Fruit fly (Drosophila melanogaster) whole organism, embryonic: Measurements from ENCODE around the gene Fbw5.

Source experiments
- Atf3 ChIP-seq: fragments of 200-800 bp; sonication (Bioruptor generic); optimal IDR thresholded peaks from 3 replicates; lab custom pipeline; 2016; ENCODE audit warnings: missing biosample characterization, missing genetic modification characterization
- B-H2 ChIP-seq: fragments of 200-800 bp; sonication (Bioruptor generic); optimal IDR thresholded peaks from 2 replicates; lab custom pipeline; 2018; ENCODE audit warnings: missing biosample characterization, mild to moderate bottlenecking, missing genetic modification characterization
- Bteb2 ChIP-seq: fragments of 200-800 bp; sonication (Bioruptor generic); optimal IDR thresholded peaks from 2 replicates; lab custom pipeline; 2016; ENCODE audit warnings: missing biosample characterization, missing genetic modification characterization
- CG10209 ChIP-seq: fragments of 200-800 bp; sonication (Bioruptor generic); optimal IDR thresholded peaks from 3 replicates; lab custom pipeline; 2017; ENCODE audit warnings: missing biosample characterization, mild to moderate bottlenecking, missing genetic modification characterization, missing genetic modification reagents
- CG10321 ChIP-seq: fragments of 200-800 bp; sonication (Bioruptor generic); IDR thresholded peaks from 2 replicates; pipeline ENCODE4 v1.3.6; 2022; ENCODE audit warnings: missing biosample characterization, missing genetic modification characterization
- CG10462 ChIP-seq: fragments of 200-800 bp; sonication (Bioruptor generic); optimal IDR thresholded peaks from 2 replicates; lab custom pipeline; 2016; ENCODE audit warnings: missing biosample characterization, missing genetic modification characterization
- CG11560 ChIP-seq: fragments of 200-800 bp; sonication (Bioruptor generic); IDR thresholded peaks from 3 replicates; pipeline ENCODE4 v1.3.6; 2022; ENCODE audit warnings: missing biosample characterization, missing genetic modification characterization
- CG12769 ChIP-seq: fragments of 200-800 bp; sonication (Bioruptor generic); optimal IDR thresholded peaks from 2 replicates; lab custom pipeline; 2019; ENCODE audit warnings: missing biosample characterization, mild to moderate bottlenecking, missing genetic modification characterization, moderate library complexity
- CG13296 ChIP-seq: fragments of 200-800 bp; sonication (Bioruptor generic); optimal IDR thresholded peaks from 3 replicates; lab custom pipeline; 2018; ENCODE audit warnings: missing biosample characterization, mild to moderate bottlenecking, missing genetic modification characterization
- CG14050 ChIP-seq: fragments of 200-800 bp; sonication (Bioruptor generic); IDR thresholded peaks from 3 replicates; pipeline ENCODE4 v1.3.6; 2022; ENCODE audit warnings: missing biosample characterization, missing genetic modification characterization
- CG14710 ChIP-seq: fragments of 200-800 bp; sonication (Bioruptor generic); optimal IDR thresholded peaks from 3 replicates; lab custom pipeline; 2019; ENCODE audit warnings: missing biosample characterization, mild to moderate bottlenecking, missing genetic modification characterization, moderate library complexity
- CG16779 ChIP-seq: fragments of 200-800 bp; sonication (Bioruptor generic); IDR thresholded peaks from 2 replicates; pipeline ENCODE4 v1.3.6; 2022; ENCODE audit warnings: missing biosample characterization, missing genetic modification characterization
- CG17359 ChIP-seq: fragments of 200-800 bp; sonication (Bioruptor generic); optimal IDR thresholded peaks from 3 replicates; lab custom pipeline; 2018; ENCODE audit warnings: missing biosample characterization, mild to moderate bottlenecking, missing genetic modification characterization, moderate library complexity
- CG17385 ChIP-seq: fragments of 200-800 bp; sonication (Bioruptor generic); optimal IDR thresholded peaks from 3 replicates; lab custom pipeline; 2018; ENCODE audit warnings: missing biosample characterization, mild to moderate bottlenecking, missing genetic modification characterization
- CG17612 ChIP-seq: fragments of 200-800 bp; sonication (Bioruptor generic); IDR thresholded peaks from 2 replicates; pipeline ENCODE4 v1.3.6; 2022; ENCODE audit warnings: missing biosample characterization, missing genetic modification characterization
- CG17829 ChIP-seq: fragments of 200-800 bp; optimal IDR thresholded peaks from 2 replicates; lab custom pipeline; 2019; ENCODE audit warnings: missing biosample characterization, mild to moderate bottlenecking, missing genetic modification characterization, moderate library complexity
- CG18476 ChIP-seq: fragments of 200-800 bp; sonication (Bioruptor generic); optimal IDR thresholded peaks from 2 replicates; lab custom pipeline; 2016; ENCODE audit warnings: missing biosample characterization, mild to moderate bottlenecking, missing genetic modification characterization
- CG18619 ChIP-seq: fragments of 200-800 bp; sonication (Bioruptor generic); optimal IDR thresholded peaks from 3 replicates; lab custom pipeline; 2017; ENCODE audit warnings: missing biosample characterization, mild to moderate bottlenecking, missing genetic modification characterization
- CG31441 ChIP-seq: fragments of 200-800 bp; sonication (Bioruptor generic); IDR thresholded peaks from 2 replicates; pipeline ENCODE4 v1.3.6; 2022; ENCODE audit warnings: missing biosample characterization, missing genetic modification characterization
- CG42726 ChIP-seq: fragments of 200-800 bp; sonication (Bioruptor generic); IDR thresholded peaks from 2 replicates; pipeline ENCODE4 v1.3.6; 2022; ENCODE audit warnings: missing biosample characterization, missing genetic modification characterization; ENCODE audit not compliant: partially characterized antibody
- CG7928 ChIP-seq: fragments of 200-800 bp; sonication (Bioruptor generic); optimal IDR thresholded peaks from 2 replicates; lab custom pipeline; 2017; ENCODE audit warnings: missing biosample characterization, mild to moderate bottlenecking, missing genetic modification characterization
- CG8944 ChIP-seq: fragments of 200-800 bp; sonication (Bioruptor generic); optimal IDR thresholded peaks from 3 replicates; lab custom pipeline; 2016; ENCODE audit warnings: missing biosample characterization, missing genetic modification characterization
- CHES-1-like ChIP-seq: fragments of 200-800 bp; sonication (Bioruptor generic); optimal IDR thresholded peaks from 2 replicates; lab custom pipeline; 2016; ENCODE audit warnings: missing biosample characterization, missing genetic modification characterization
- D19B ChIP-seq: fragments of 200-800 bp; sonication (Bioruptor generic); optimal IDR thresholded peaks from 2 replicates; lab custom pipeline; 2017; ENCODE audit warnings: missing biosample characterization, mild to moderate bottlenecking, missing genetic modification characterization
- Dip2 ChIP-seq: fragments of 200-800 bp; sonication (Bioruptor generic); IDR thresholded peaks from 2 replicates; pipeline ENCODE4 v1.3.6; 2022; ENCODE audit warnings: missing biosample characterization, missing genetic modification characterization
- Dip3 ChIP-seq: fragments of 200-800 bp; sonication (Bioruptor generic); optimal IDR thresholded peaks from 3 replicates; lab custom pipeline; 2016; ENCODE audit warnings: missing biosample characterization, missing genetic modification characterization
- Doc3 ChIP-seq: fragments of 200-800 bp; sonication (Bioruptor generic); IDR thresholded peaks from 3 replicates; pipeline ENCODE4 v1.3.6; 2022; ENCODE audit warnings: missing biosample characterization, missing genetic modification characterization; ENCODE audit not compliant: partially characterized antibody
- E2f1 ChIP-seq: fragments of 200-800 bp; sonication (Bioruptor generic); IDR thresholded peaks from 2 replicates; pipeline ENCODE4 v1.3.6; 2022; ENCODE audit warnings: missing biosample characterization, missing genetic modification characterization
- HmgD ChIP-seq: fragments of 200-800 bp; sonication (Bioruptor generic); optimal IDR thresholded peaks from 3 replicates; lab custom pipeline; 2016; ENCODE audit warnings: missing biosample characterization, missing genetic modification characterization
- Mad ChIP-seq: fragments of 200-800 bp; sonication (Bioruptor generic); optimal IDR thresholded peaks from 2 replicates; lab custom pipeline; 2016; ENCODE audit warnings: missing biosample characterization, missing genetic modification characterization
- TFAM ChIP-seq: fragments of 200-800 bp; sonication (Bioruptor generic); optimal IDR thresholded peaks from 2 replicates; lab custom pipeline; 2017; ENCODE audit warnings: missing biosample characterization, missing genetic modification characterization, inconsistent platforms
- Tbp ChIP-seq: fragments of >200 bp; optimal IDR thresholded peaks from 2 replicates; lab custom pipeline; 2018; ENCODE audit warnings: missing biosample characterization, missing genetic modification characterization
- Xbp1 ChIP-seq: fragments of 200-800 bp; sonication (Bioruptor generic); optimal IDR thresholded peaks from 3 replicates; lab custom pipeline; 2016; ENCODE audit warnings: missing biosample characterization, mild to moderate bottlenecking, missing genetic modification characterization
- abd-A ChIP-seq: fragments of 200-800 bp; sonication (Bioruptor generic); optimal IDR thresholded peaks from 3 replicates; lab custom pipeline; 2019; ENCODE audit warnings: missing biosample characterization, mild to moderate bottlenecking, missing genetic modification characterization, moderate library complexity
- dati ChIP-seq: fragments of 200-800 bp; sonication (Bioruptor generic); IDR thresholded peaks from 2 replicates; pipeline ENCODE4 v1.3.6; 2022; ENCODE audit warnings: missing biosample characterization, missing genetic modification characterization
- eyg ChIP-seq: fragments of 200-800 bp; sonication (Bioruptor generic); optimal IDR thresholded peaks from 3 replicates; lab custom pipeline; 2016; ENCODE audit warnings: missing biosample characterization, missing genetic modification characterization
- gt ChIP-seq: fragments of 200-800 bp; sonication (Bioruptor generic); IDR thresholded peaks from 2 replicates; pipeline ENCODE4 v1.3.6; 2022; ENCODE audit warnings: missing biosample characterization, missing genetic modification characterization
- her ChIP-seq: fragments of 200-800 bp; sonication (Bioruptor generic); optimal IDR thresholded peaks from 2 replicates; lab custom pipeline; 2016; ENCODE audit warnings: missing biosample characterization, missing genetic modification characterization
- maf-S ChIP-seq: fragments of 200-800 bp; sonication (Bioruptor generic); optimal IDR thresholded peaks from 2 replicates; lab custom pipeline; 2016; ENCODE audit warnings: missing biosample characterization, missing genetic modification characterization
- nmo ChIP-seq: fragments of 200-800 bp; sonication (Bioruptor generic); optimal IDR thresholded peaks from 2 replicates; lab custom pipeline; 2018; ENCODE audit warnings: missing biosample characterization, mild to moderate bottlenecking, missing genetic modification characterization, moderate library complexity
- pb ChIP-seq: fragments of 200-800 bp; sonication (Bioruptor generic); optimal IDR thresholded peaks from 3 replicates; lab custom pipeline; 2016; ENCODE audit warnings: missing biosample characterization, missing genetic modification characterization
- salm ChIP-seq: fragments of 200-800 bp; sonication (Bioruptor generic); optimal IDR thresholded peaks from 2 replicates; lab custom pipeline; 2018; ENCODE audit warnings: missing biosample characterization, mild to moderate bottlenecking, missing genetic modification characterization
- sens-2 ChIP-seq: fragments of 200-800 bp; sonication (Bioruptor generic); IDR thresholded peaks from 2 replicates; pipeline ENCODE4 v1.3.6; 2022; ENCODE audit warnings: missing biosample characterization, missing genetic modification characterization
- sr ChIP-seq: fragments of 200-800 bp; sonication (Bioruptor generic); IDR thresholded peaks from 3 replicates; pipeline ENCODE4 v1.3.6; 2022; ENCODE audit warnings: missing biosample characterization, missing genetic modification characterization
- ssp ChIP-seq: fragments of 200-800 bp; sonication (Bioruptor generic); IDR thresholded peaks from 2 replicates; pipeline ENCODE4 v1.3.6; 2022; ENCODE audit warnings: missing biosample characterization, missing genetic modification characterization
- tgo ChIP-seq: fragments of 200-800 bp; sonication (Bioruptor generic); IDR thresholded peaks from 3 replicates; pipeline ENCODE4 v1.3.6; 2022; ENCODE audit warnings: missing biosample characterization, missing genetic modification characterization
- tna ChIP-seq: fragments of 200-800 bp; sonication (Bioruptor generic); IDR thresholded peaks from 2 replicates; pipeline ENCODE4 v1.3.6; 2022; ENCODE audit warnings: missing biosample characterization, missing genetic modification characterization; ENCODE audit not compliant: partially characterized antibody
- trh ChIP-seq: fragments of 200-800 bp; sonication (Bioruptor generic); optimal IDR thresholded peaks from 2 replicates; lab custom pipeline; 2016; ENCODE audit warnings: missing biosample characterization, missing genetic modification characterization
- wor ChIP-seq: fragments of 200-800 bp; sonication (Bioruptor generic); IDR thresholded peaks from 2 replicates; pipeline ENCODE4 v1.3.6; 2022; ENCODE audit warnings: missing biosample characterization, missing genetic modification characterization
- zfh2 ChIP-seq: fragments of 200-800 bp; sonication (Bioruptor generic); optimal IDR thresholded peaks from 2 replicates; lab custom pipeline; 2016; ENCODE audit warnings: missing biosample characterization, missing genetic modification characterization

Fbw5 gene

DNA sequence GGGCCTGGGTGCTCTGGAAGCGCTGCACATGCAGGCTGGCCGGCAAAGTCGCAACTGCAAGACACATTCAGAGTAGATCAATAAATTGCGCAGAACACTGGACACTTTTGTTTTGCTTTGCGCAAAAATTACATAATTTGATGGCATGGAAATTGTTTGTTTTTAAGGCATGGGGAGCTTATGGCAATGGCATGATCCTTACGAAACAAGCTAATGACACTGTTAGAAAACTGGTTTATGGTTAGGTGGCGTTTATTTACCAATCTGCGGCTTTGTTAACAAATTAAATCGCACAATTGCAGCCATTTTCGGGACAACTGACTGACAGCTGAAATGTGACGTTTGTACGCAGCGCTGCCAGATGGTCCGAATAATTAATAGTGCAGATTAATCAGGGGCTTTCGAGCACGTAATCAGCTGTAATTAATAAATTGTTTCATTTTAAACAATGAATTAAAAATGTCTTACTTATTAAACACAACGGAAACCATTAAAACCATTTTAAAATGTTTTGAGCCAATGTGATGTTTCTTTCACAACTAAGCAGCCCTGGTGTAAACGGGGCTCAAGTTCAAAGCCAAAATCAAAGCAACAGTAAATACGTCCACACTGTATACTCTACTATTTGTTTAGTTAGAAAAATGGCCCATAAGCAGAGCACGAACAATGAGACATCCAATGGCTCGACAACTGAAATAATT lies 3.2 kb downstream of the Fbw5 start, which contains the start of the genes ND-51 and CG13994 (continued):
- TF ChIP-seq CG8944 (GFP tag; lab: Kevin White, UChicago) (peak; percentile 70), dati (GFP tag; lab: Robert Waterston, UW) (0 out of 2 replicates have a peak, but pooled peaks have one; percentile 42), CG42726 (GFP tag; lab: Robert Waterston, UW) (no peak), CG10462 (GFP tag; lab: Kevin White, UChicago) (peak; percentile 28), TFAM (GFP tag; lab: Kevin White, UChicago) (no peak), Doc3 (GFP tag; lab: Robert Waterston, UW) (no peak), her (peak; percentile 75), CG10209 (GFP tag; lab: Kevin White, UChicago) (peak; percentile 71), pb (peak; percentile 73), CG7928 (no peak), Atf3 (GFP tag; lab: Kevin White, UChicago) (peak; percentile 52), CG10321 (GFP tag; lab: Robert Waterston, UW) (no peak), Dip3 (GFP tag; lab: Kevin White, UChicago) (peak; percentile 88), wor (GFP tag; lab: Robert Waterston, UW) (peak; percentile 29; the same call in 1 of the 2 replicates), Tbp (GFP tag; lab: Kevin White, UChicago) (no peak), salm (peak; percentile 35), gt (GFP tag; lab: Robert Waterston, UW) (no peak), Mad (GFP tag; lab: Kevin White, UChicago) (peak; percentile 93), sr (GFP tag; lab: Robert Waterston, UW) (peak; percentile 45; the same call in 1 of the 3 replicates), trh (GFP tag; lab: Kevin White, UChicago) (peak; percentile 54), Xbp1 (peak; percentile 91), HmgD (GFP tag; lab: Kevin White, UChicago) (peak; percentile 52), CG17829 (tag; lab: Kevin White, UChicago) (peak; percentile 88), eyg (peak; percentile 76), CG11560 (peak; percentile 59; the same call in 2 of the 3 replicates), CG18476 (GFP tag; lab: Kevin White, UChicago) (peak; percentile 71), B-H2 (GFP tag; lab: Kevin White, UChicago) (peak; percentile 91), CG18619 (GFP tag; lab: Kevin White, UChicago) (peak; percentile 61), CHES-1-like (GFP tag; lab: Kevin White, UChicago) (peak; percentile 79), CG17359 (tag; lab: Kevin White, UChicago) (peak; percentile 82), CG13296 (peak; percentile 80), CG12769 (tag; lab: Kevin White, UChicago) (no peak), nmo (GFP tag; lab: Kevin White, UChicago) (peak; percentile 89), maf-S (peak; percentile 83), Bteb2 (GFP tag; lab: Kevin White, UChicago) (peak; percentile 89), sens-2 (peak; percentile 65), CG31441 (no peak), tgo (GFP tag; lab: Robert Waterston, UW) (peak; percentile 85), abd-A (tag; lab: Kevin White, UChicago) (no peak), CG14050 (peak; percentile 64), E2f1 (GFP tag; lab: Robert Waterston, UW) (peak; percentile 75), CG17385 (GFP tag; lab: Kevin White, UChicago) (peak; percentile 60), tna (GFP tag; lab: Robert Waterston, UW) (no peak), CG14710 (tag; lab: Kevin White, UChicago) (peak; percentile 91), D19B (GFP tag; lab: Kevin White, UChicago) (peak; percentile 63), CG16779 (GFP tag; lab: Robert Waterston, UW) (peak; percentile 21; the same call in 1 of the 2 replicates), Dip2 (GFP tag; lab: Robert Waterston, UW) (no peak), zfh2 (GFP tag; lab: Kevin White, UChicago) (peak; percentile 79), CG17612 (GFP tag; lab: Robert Waterston, UW) (0 out of 2 replicates have a peak, but pooled peaks have one; percentile 33), ssp (peak; percentile 94)
